Fruit fly (Drosophila melanogaster): ENCODE data around the gene CG33502.

DNA sequence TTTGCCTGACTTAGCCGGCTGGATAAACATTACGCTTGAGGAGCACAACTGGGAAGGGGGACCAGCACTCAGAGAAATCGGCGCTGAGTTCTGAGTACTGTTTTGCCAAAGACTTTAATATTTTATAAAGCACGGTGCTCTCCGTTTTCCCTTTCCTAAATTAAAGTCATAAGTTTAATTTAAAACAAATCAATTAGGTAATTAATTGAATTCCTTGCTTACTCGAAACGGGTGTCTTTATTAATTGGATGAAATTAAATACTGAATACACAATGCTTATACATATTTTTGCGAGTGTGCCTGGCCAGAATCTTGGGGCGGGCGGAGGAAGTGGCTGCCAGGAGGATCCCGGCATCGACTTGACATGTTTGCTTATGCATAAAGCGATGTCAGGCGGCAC, 21.4 kb downstream of the CG33502 start:
- TF ChIP-seq kay (GFP tag; ENCODE audit: borderline replicate concordance) (no peak), Mnt (GFP tag; optimal IDR thresholded peaks at IDR 0.05) (no peak), Clk (GFP tag; optimal IDR thresholded peaks at IDR 0.05) (no peak), cic (GFP tag; optimal IDR thresholded peaks at IDR 0.05) (no peak), ovo (GFP tag; optimal IDR thresholded peaks at IDR 0.05) (no peak), CG5204 (GFP tag; optimal IDR thresholded peaks at IDR 0.05) (no peak), cnc (optimal IDR thresholded peaks at IDR 0.05) (no peak), Crg-1 (GFP tag; optimal IDR thresholded peaks at IDR 0.05) (no peak), pad (GFP tag; optimal IDR thresholded peaks at IDR 0.05) (no peak), CG1620 (GFP tag; optimal IDR thresholded peaks at IDR 0.05) (no peak), CG14711 (tag; optimal IDR thresholded peaks at IDR 0.05) (no peak), Hr96 (GFP tag; optimal IDR thresholded peaks at IDR 0.05) (no peak), CG7101 (tag; optimal IDR thresholded peaks at IDR 0.05) (no peak)

Measured in whole organism, adult.